Worm (Caenorhabditis elegans): ENCODE measurements around the gene ZK822.10.

Gene ZK822.10

ce11 chrIV:11959573-11959972 is 42.6 kb downstream of the ZK822.10 start, which contains the start of gene tgt-1:
Gene tgt-1, minus strand, starts transcription at chrIV:11959804.
- no peak for TF ChIP-seq sea-1 (GFP tag; conservative IDR thresholded peaks at IDR 0.05)
- TF ChIP-seq hnd-1 (tag; optimal IDR thresholded peaks at IDR 0.05), result no peak
- no peak for TF ChIP-seq ets-7 (tag; optimal IDR thresholded peaks at IDR 0.05)
- no peak for TF ChIP-seq tbx-37 (GFP tag; conservative IDR thresholded peaks at IDR 0.05)
- no peak for TF ChIP-seq pes-1 (GFP tag; IDR thresholded peaks at IDR 0.05)
- no peak for TF ChIP-seq hmg-4 (GFP tag; optimal IDR thresholded peaks at IDR 0.05)
- no peak for TF ChIP-seq hmbx-1 (tag; optimal IDR thresholded peaks at IDR 0.05)
- no peak for TF ChIP-seq tbx-11 (GFP tag; IDR thresholded peaks at IDR 0.05)
- no peak for TF ChIP-seq F13C5.2 (tag; optimal IDR thresholded peaks at IDR 0.05)
- TF ChIP-seq B0310.2 (tag; optimal IDR thresholded peaks at IDR 0.05), result no peak
- no peak for TF ChIP-seq flt-1 (GFP tag; IDR thresholded peaks at IDR 0.05)
- no peak for TF ChIP-seq ceh-36 (tag; optimal IDR thresholded peaks at IDR 0.05)
- TF ChIP-seq aly-1 (tag; optimal IDR thresholded peaks at IDR 0.05), result no peak
- no peak for TF ChIP-seq scrt-1 (GFP tag; IDR thresholded peaks at IDR 0.05)
- TF ChIP-seq ama-1 (optimal IDR thresholded peaks at IDR 0.05), result no peak
- TF ChIP-seq ceh-13 (GFP tag; optimal IDR thresholded peaks at IDR 0.05), result no peak
- TF ChIP-seq tra-4 (tag; optimal IDR thresholded peaks at IDR 0.05), result no peak

DNA sequence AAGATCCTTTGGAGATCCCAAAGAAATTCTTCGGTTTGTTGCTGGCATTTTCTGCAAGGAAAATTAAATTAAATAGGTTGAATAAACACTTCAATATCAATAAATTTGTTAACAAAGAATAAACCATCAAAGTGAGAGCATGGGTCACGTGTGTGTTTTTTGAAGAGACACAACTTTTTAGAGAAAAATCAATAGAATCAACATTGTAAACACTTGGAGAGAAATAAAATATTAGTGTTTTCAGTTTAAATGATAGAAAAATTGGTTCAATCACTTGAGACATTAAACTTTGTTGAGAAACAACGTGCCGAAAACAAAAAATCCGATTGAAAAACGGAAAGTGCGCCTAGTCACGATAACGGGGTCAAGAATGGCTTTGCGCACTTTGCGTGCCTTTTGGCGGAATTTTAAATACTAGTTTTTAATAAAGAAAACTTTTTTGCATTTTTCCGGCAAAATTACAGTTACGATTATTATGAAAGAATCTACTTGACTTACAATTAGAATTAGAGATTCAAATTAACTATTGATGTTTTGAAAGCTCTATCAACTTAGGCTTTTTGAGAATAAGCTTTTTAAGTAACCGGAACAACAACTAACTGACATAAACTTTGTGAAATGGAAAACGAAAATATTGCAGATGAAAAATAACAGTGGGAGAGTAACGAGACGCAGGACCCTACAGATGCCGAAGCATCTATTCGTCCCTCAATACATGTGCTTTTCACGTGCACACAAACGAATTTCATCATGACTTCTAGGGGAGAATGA is 44.7 kb downstream of the ZK822.10 start, which contains the start of gene ZK829.7:
Gene ZK829.7, minus strand, starts transcription at position 51 of the 771 bp plus-strand sequence.
- TF ChIP-seq ets-7 (tag; optimal IDR thresholded peaks at IDR 0.05) (no peak), flt-1 (GFP tag; IDR thresholded peaks at IDR 0.05) (peak; percentile 42; the same call in 1 of the 2 replicates)

DNA sequence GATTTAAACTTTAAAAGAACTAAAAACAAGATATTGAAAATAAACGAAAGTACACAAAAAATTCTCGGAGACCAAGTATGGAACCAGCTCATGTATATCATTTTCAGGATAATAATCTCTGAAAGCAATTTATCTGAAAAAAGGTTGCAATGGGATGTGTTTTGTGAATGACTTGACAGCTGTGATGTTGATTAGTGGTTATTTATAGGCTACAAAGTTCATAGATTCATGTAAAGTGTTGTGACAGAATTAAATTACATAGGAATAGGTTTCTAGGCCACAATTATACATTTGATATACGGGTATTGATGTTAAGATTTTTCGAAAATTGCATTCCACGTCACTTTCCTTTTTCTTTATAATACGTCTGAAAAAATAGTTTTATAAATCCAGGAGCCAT is 48.4 kb downstream of the ZK822.10 start, which contains the start of gene srj-1:
Gene srj-1, minus strand, starts transcription at position 101 of the 400 bp plus-strand sequence.
- no peak for TF ChIP-seq hmbx-1 (tag; optimal IDR thresholded peaks at IDR 0.05)
- no peak for TF ChIP-seq sea-1 (GFP tag; conservative IDR thresholded peaks at IDR 0.05)
- TF ChIP-seq tbx-37 (GFP tag; conservative IDR thresholded peaks at IDR 0.05), result no peak
- no peak for TF ChIP-seq pes-1 (GFP tag; IDR thresholded peaks at IDR 0.05)
- no peak for TF ChIP-seq ets-7 (tag; optimal IDR thresholded peaks at IDR 0.05)
- no peak for TF ChIP-seq tbx-11 (GFP tag; IDR thresholded peaks at IDR 0.05)
- no peak for TF ChIP-seq tra-4 (tag; optimal IDR thresholded peaks at IDR 0.05)
- TF ChIP-seq B0310.2 (tag; optimal IDR thresholded peaks at IDR 0.05), result no peak
- no peak for TF ChIP-seq hnd-1 (tag; optimal IDR thresholded peaks at IDR 0.05)
